Worm (Caenorhabditis elegans): ENCODE measurements around the gene slc-36.5.

DNA sequence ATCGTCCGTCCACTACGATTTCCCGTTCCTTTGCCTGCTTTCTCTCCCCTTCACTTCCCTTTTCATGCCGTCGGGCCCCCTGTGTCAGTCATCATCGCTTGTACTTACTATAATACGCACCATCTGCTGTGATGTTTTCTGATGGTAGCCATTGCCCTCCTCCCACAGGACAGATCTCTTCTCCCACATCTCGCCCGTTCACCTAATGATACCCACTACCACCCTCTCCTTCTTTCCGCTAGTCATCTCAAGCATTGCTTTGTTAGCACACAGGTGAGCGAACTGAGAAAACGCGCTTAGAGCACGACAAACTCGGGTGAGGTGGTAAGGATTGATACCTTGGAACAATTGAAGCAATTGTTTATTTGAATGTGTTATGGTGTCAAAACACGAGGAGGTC is 45.9 kb downstream of the slc-36.5 start:
- no peak for TF ChIP-seq W03F9.2 (tag; optimal IDR thresholded peaks at IDR 0.05)
- TF ChIP-seq him-1 (tag; optimal IDR thresholded peaks at IDR 0.05), result no peak

Data from whole organism, L4/young adult.